Fruit fly (Drosophila melanogaster) whole organism, embryonic: ENCODE results near the gene CG42536.

Source experiments
- B-H2 ChIP-seq: fragments of 200-800 bp; sonication (Bioruptor generic); optimal IDR thresholded peaks from 2 replicates; lab custom pipeline; 2018; ENCODE audit warnings: missing biosample characterization, mild to moderate bottlenecking, missing genetic modification characterization
- BEAF-32 ChIP-seq: fragments of 200-800 bp; sonication (Bioruptor generic); optimal IDR thresholded peaks from 3 replicates; lab custom pipeline; 2017; ENCODE audit warnings: missing biosample characterization, missing genetic modification characterization, mild to moderate bottlenecking, moderate library complexity, missing genetic modification reagents
- CG10147 ChIP-seq: fragments of 200-800 bp; sonication (Bioruptor generic); optimal IDR thresholded peaks from 2 replicates; lab custom pipeline; 2019; ENCODE audit warnings: missing biosample characterization, mild to moderate bottlenecking, missing genetic modification characterization, moderate library complexity
- CG11723 ChIP-seq: fragments of 200-800 bp; sonication (Bioruptor generic); optimal IDR thresholded peaks from 2 replicates; lab custom pipeline; 2017; ENCODE audit warnings: missing biosample characterization, mild to moderate bottlenecking, missing genetic modification characterization
- CG12391 ChIP-seq: fragments of 200-800 bp; sonication (Bioruptor generic); optimal IDR thresholded peaks from 3 replicates; lab custom pipeline; 2018; ENCODE audit warnings: missing biosample characterization, mild to moderate bottlenecking, missing genetic modification characterization, moderate library complexity
- CG13123 ChIP-seq: fragments of 200-800 bp; sonication (Bioruptor generic); optimal IDR thresholded peaks from 2 replicates; lab custom pipeline; 2016; ENCODE audit warnings: missing biosample characterization, missing genetic modification characterization
- CG13424 ChIP-seq: fragments of 200-800 bp; sonication (Bioruptor generic); optimal IDR thresholded peaks from 2 replicates; lab custom pipeline; 2019; ENCODE audit warnings: missing biosample characterization, mild to moderate bottlenecking, missing genetic modification characterization, moderate library complexity
- CG13624 ChIP-seq: fragments of 200-800 bp; sonication (Bioruptor generic); optimal IDR thresholded peaks from 2 replicates; lab custom pipeline; 2016; ENCODE audit warnings: missing biosample characterization, missing genetic modification characterization
- CG15011 ChIP-seq: fragments of 200-800 bp; sonication (Bioruptor generic); optimal IDR thresholded peaks from 3 replicates; lab custom pipeline; 2018; ENCODE audit warnings: missing biosample characterization, mild to moderate bottlenecking, missing genetic modification characterization
- CG1603 ChIP-seq: fragments of 200-800 bp; sonication (Bioruptor generic); optimal IDR thresholded peaks from 2 replicates; lab custom pipeline; 2019; ENCODE audit warnings: missing biosample characterization, mild to moderate bottlenecking, missing genetic modification characterization, moderate library complexity
- CG1647 ChIP-seq: fragments of 200-800 bp; sonication (Bioruptor generic); optimal IDR thresholded peaks from 3 replicates; lab custom pipeline; 2016; ENCODE audit warnings: missing biosample characterization, missing genetic modification characterization
- CG17612 ChIP-seq: fragments of 200-800 bp; sonication (Bioruptor generic); IDR thresholded peaks from 2 replicates; pipeline ENCODE4 v1.3.6; 2022; ENCODE audit warnings: missing biosample characterization, missing genetic modification characterization
- CG18599 ChIP-seq: fragments of 200-800 bp; sonication (Bioruptor generic); optimal IDR thresholded peaks from 3 replicates; lab custom pipeline; 2017; ENCODE audit warnings: missing biosample characterization, missing genetic modification characterization, mild to moderate bottlenecking, moderate library complexity, missing genetic modification reagents
- CG2678 ChIP-seq: fragments of 200-800 bp; sonication (Bioruptor generic); optimal IDR thresholded peaks from 3 replicates; lab custom pipeline; 2019; ENCODE audit warnings: missing biosample characterization, mild to moderate bottlenecking, missing genetic modification characterization, moderate library complexity
- CG2712 ChIP-seq: fragments of 200-800 bp; optimal IDR thresholded peaks from 3 replicates; lab custom pipeline; 2019; ENCODE audit warnings: missing biosample characterization, mild to moderate bottlenecking, missing genetic modification characterization, moderate library complexity
- CG30403 ChIP-seq: fragments of 200-800 bp; sonication (Bioruptor generic); optimal IDR thresholded peaks from 3 replicates; lab custom pipeline; 2016; ENCODE audit warnings: missing biosample characterization, missing genetic modification characterization
- CG31224 ChIP-seq: fragments of 200-800 bp; sonication (Bioruptor generic); IDR thresholded peaks from 2 replicates; pipeline ENCODE4 v1.3.6; 2022; ENCODE audit warnings: missing biosample characterization, missing genetic modification characterization
- CG3838 ChIP-seq: fragments of 200-800 bp; sonication (Bioruptor generic); optimal IDR thresholded peaks from 3 replicates; lab custom pipeline; 2016; ENCODE audit warnings: missing biosample characterization, missing genetic modification characterization
- CG4282 ChIP-seq: fragments of 200-800 bp; sonication (Bioruptor generic); optimal IDR thresholded peaks from 2 replicates; lab custom pipeline; 2016; ENCODE audit warnings: missing biosample characterization, missing genetic modification characterization
- CG5953 ChIP-seq: fragments of 200-800 bp; sonication (Bioruptor generic); IDR thresholded peaks from 2 replicates; pipeline ENCODE4 v1.3.6; 2022; ENCODE audit warnings: missing biosample characterization, missing genetic modification characterization
- CG9876 ChIP-seq: fragments of 200-800 bp; sonication (Bioruptor generic); optimal IDR thresholded peaks from 2 replicates; lab custom pipeline; 2016; ENCODE audit warnings: missing biosample characterization, missing genetic modification characterization
- CG9932 ChIP-seq: fragments of 200-800 bp; sonication (Bioruptor generic); IDR thresholded peaks from 2 replicates; pipeline ENCODE4 v1.3.6; 2022; ENCODE audit warnings: missing biosample characterization, missing genetic modification characterization
- Dbx ChIP-seq: fragments of 200-800 bp; sonication (Bioruptor generic); IDR thresholded peaks from 3 replicates; pipeline ENCODE4 v1.3.6; 2022; ENCODE audit warnings: missing biosample characterization, missing genetic modification characterization
- E2f1 ChIP-seq: fragments of 200-800 bp; sonication (Bioruptor generic); IDR thresholded peaks from 2 replicates; pipeline ENCODE4 v1.3.6; 2022; ENCODE audit warnings: missing biosample characterization, missing genetic modification characterization
- Elba2 ChIP-seq: fragments of 200-800 bp; sonication (Bioruptor generic); optimal IDR thresholded peaks from 3 replicates; lab custom pipeline; 2016; ENCODE audit warnings: missing biosample characterization, missing genetic modification characterization
- HmgD ChIP-seq: fragments of 200-800 bp; sonication (Bioruptor generic); optimal IDR thresholded peaks from 3 replicates; lab custom pipeline; 2016; ENCODE audit warnings: missing biosample characterization, missing genetic modification characterization
- MTF-1 ChIP-seq: fragments of 200-800 bp; sonication (Bioruptor generic); optimal IDR thresholded peaks from 2 replicates; lab custom pipeline; 2018; ENCODE audit warnings: missing biosample characterization, mild to moderate bottlenecking, missing genetic modification characterization, borderline replicate concordance
- Med ChIP-seq: fragments of 200-800 bp; sonication (Bioruptor generic); peaks from one replicate; lab custom pipeline; 2016; ENCODE audit warnings: missing biosample characterization, missing genetic modification characterization, mild to moderate bottlenecking, inconsistent platforms, moderate library complexity
- Opbp ChIP-seq: fragments of 200-800 bp; sonication (Bioruptor generic); IDR thresholded peaks from 3 replicates; pipeline ENCODE4 v1.3.6; 2022; ENCODE audit warnings: missing biosample characterization, missing genetic modification characterization; ENCODE audit not compliant: partially characterized antibody
- Ravus ChIP-seq: fragments of 200-800 bp; sonication (Bioruptor generic); IDR thresholded peaks from 2 replicates; pipeline ENCODE4 v1.3.6; 2022; ENCODE audit warnings: missing biosample characterization, missing genetic modification characterization
- Taf1 ChIP-seq: fragments of 200-800 bp; sonication (Bioruptor generic); IDR thresholded peaks from 2 replicates; pipeline ENCODE4 v1.3.6; 2022; ENCODE audit warnings: missing biosample characterization, missing genetic modification characterization
- ac ChIP-seq: fragments of 200-800 bp; sonication (Bioruptor generic); optimal IDR thresholded peaks from 3 replicates; lab custom pipeline; 2017; ENCODE audit warnings: missing biosample characterization, mild to moderate bottlenecking, missing genetic modification characterization
- al ChIP-seq: fragments of 200-800 bp; sonication (Bioruptor generic); IDR thresholded peaks from 2 replicates; pipeline ENCODE4 v1.3.6; 2022; ENCODE audit warnings: missing biosample characterization, missing genetic modification characterization
- amos ChIP-seq: fragments of 200-800 bp; sonication (Bioruptor generic); IDR thresholded peaks from 2 replicates; pipeline ENCODE4 v1.3.6; 2022; ENCODE audit warnings: missing biosample characterization, missing genetic modification characterization; ENCODE audit not compliant: partially characterized antibody
- aop ChIP-seq: fragments of 200-800 bp; sonication (Bioruptor generic); IDR thresholded peaks from 2 replicates; pipeline ENCODE4 v1.3.6; 2022; ENCODE audit warnings: missing biosample characterization, missing genetic modification characterization
- crol ChIP-seq: fragments of 200-800 bp; sonication (Bioruptor generic); IDR thresholded peaks from 2 replicates; pipeline ENCODE4 v1.3.6; 2022; ENCODE audit warnings: missing biosample characterization, missing genetic modification characterization
- dmrt99B ChIP-seq: fragments of 200-800 bp; sonication (Bioruptor generic); optimal IDR thresholded peaks from 2 replicates; lab custom pipeline; 2018; ENCODE audit warnings: missing biosample characterization, mild to moderate bottlenecking, missing genetic modification characterization, moderate library complexity
- grn ChIP-seq: fragments of 200-800 bp; sonication (Bioruptor generic); optimal IDR thresholded peaks from 3 replicates; lab custom pipeline; 2017; ENCODE audit warnings: missing biosample characterization, missing genetic modification characterization
- mam ChIP-seq: fragments of 200-800 bp; sonication (Bioruptor generic); optimal IDR thresholded peaks from 3 replicates; lab custom pipeline; 2016; ENCODE audit warnings: missing biosample characterization, missing genetic modification characterization
- nom ChIP-seq: fragments of 200-800 bp; sonication (Bioruptor generic); optimal IDR thresholded peaks from 2 replicates; lab custom pipeline; 2017; ENCODE audit warnings: missing biosample characterization, missing genetic modification characterization, mild to moderate bottlenecking, moderate library complexity, missing genetic modification reagents
- oc ChIP-seq: fragments of 200-800 bp; sonication (Bioruptor generic); optimal IDR thresholded peaks from 2 replicates; lab custom pipeline; 2018; ENCODE audit warnings: missing biosample characterization, mild to moderate bottlenecking, missing genetic modification characterization, moderate library complexity
- org-1 ChIP-seq: fragments of 200-800 bp; sonication (Bioruptor generic); optimal IDR thresholded peaks from 2 replicates; lab custom pipeline; 2017; ENCODE audit warnings: missing biosample characterization, missing genetic modification characterization
- prd ChIP-seq, 3 experiments: fragments of >200 bp in 2 of 3; fragments of 200-800 bp in 1 of 3; sonication (Bioruptor generic) in 1 of 3; optimal IDR thresholded peaks in 2 of 3; IDR thresholded peaks in 1 of 3; 2 replicates in 2 of 3; 3 replicates in 1 of 3; pipeline versions ENCODE4 v1.3.6 to Lab custom; 2017 to 2022; ENCODE audit warnings: missing biosample characterization in 1 of 3, missing genetic modification characterization in 1 of 3
- psq ChIP-seq: fragments of 200-800 bp; sonication (Bioruptor generic); optimal IDR thresholded peaks from 2 replicates; lab custom pipeline; 2017; ENCODE audit warnings: missing biosample characterization, missing genetic modification characterization
- sob ChIP-seq: fragments of 200-800 bp; sonication (Bioruptor generic); IDR thresholded peaks from 2 replicates; pipeline ENCODE4 v1.3.6; 2022; ENCODE audit warnings: missing biosample characterization, missing genetic modification characterization
- sr ChIP-seq: fragments of 200-800 bp; sonication (Bioruptor generic); IDR thresholded peaks from 3 replicates; pipeline ENCODE4 v1.3.6; 2022; ENCODE audit warnings: missing biosample characterization, missing genetic modification characterization
- stc ChIP-seq: fragments of 200-800 bp; sonication (Bioruptor generic); IDR thresholded peaks from 2 replicates; pipeline ENCODE4 v1.3.6; 2022; ENCODE audit warnings: missing biosample characterization, missing genetic modification characterization
- tin ChIP-seq: fragments of 200-800 bp; sonication (Bioruptor generic); optimal IDR thresholded peaks from 3 replicates; lab custom pipeline; 2016; ENCODE audit warnings: missing biosample characterization, missing genetic modification characterization
- tio ChIP-seq: fragments of 200-800 bp; sonication (Bioruptor generic); optimal IDR thresholded peaks from 2 replicates; lab custom pipeline; 2017; ENCODE audit warnings: missing biosample characterization, missing genetic modification characterization, inconsistent platforms
- zfh2 ChIP-seq: fragments of 200-800 bp; sonication (Bioruptor generic); optimal IDR thresholded peaks from 2 replicates; lab custom pipeline; 2016; ENCODE audit warnings: missing biosample characterization, missing genetic modification characterization

Gene CG42536

dm6 chr3L:10678545-10679067 is 48.7 kb upstream of the CG42536 start (continued):
- peak; percentile 87 for TF ChIP-seq CG9932 (GFP tag; lab: Robert Waterston, UW)
- peak; percentile 88 for TF ChIP-seq mam (GFP tag; lab: Kevin White, UChicago)
- TF ChIP-seq CG17612 (GFP tag; lab: Robert Waterston, UW): peak; percentile 86
- TF ChIP-seq ac (GFP tag; lab: Kevin White, UChicago): peak; percentile 71
- TF ChIP-seq MTF-1 (GFP tag; lab: Kevin White, UChicago): peak; percentile 70
- TF ChIP-seq sr: 0 out of 3 replicates have a peak, but pooled peaks have one; percentile 17
- peak; percentile 71 for TF ChIP-seq CG13123 (GFP tag; lab: Kevin White, UChicago)
- peak; percentile 94 for TF ChIP-seq CG15011 (GFP tag; lab: Kevin White, UChicago)
- TF ChIP-seq CG2712 (tag; lab: Kevin White, UChicago): peak; percentile 98
- TF ChIP-seq tio (GFP tag; lab: Kevin White, UChicago): peak; percentile 92
- TF ChIP-seq E2f1 (GFP tag; lab: Robert Waterston, UW): peak; percentile 94
- peak; percentile 97 for TF ChIP-seq crol
- TF ChIP-seq oc (tag; lab: Kevin White, UChicago): peak; percentile 92
- no peak for TF ChIP-seq amos
- peak; percentile 98 for TF ChIP-seq CG30403 (GFP tag; lab: Kevin White, UChicago)
- peak; percentile 87 for TF ChIP-seq CG10147
- TF ChIP-seq CG2678 (tag; lab: Kevin White, UChicago): peak; percentile 98
- TF ChIP-seq dmrt99B (tag; lab: Kevin White, UChicago): peak; percentile 99
- peak; percentile 98 for TF ChIP-seq org-1
- peak; percentile 74 for TF ChIP-seq CG1647
- peak; percentile 35 for TF ChIP-seq Elba2 (GFP tag; lab: Kevin White, UChicago)
- TF ChIP-seq al (GFP tag; lab: Robert Waterston, UW): peak; percentile 91
- no peak for TF ChIP-seq prd (optimal IDR thresholded peaks at IDR 0.05; lab: Kevin White, UChicago)
- TF ChIP-seq prd (GFP tag; IDR thresholded peaks at IDR 0.05; lab: Robert Waterston, UW): peak; percentile 95
- peak; percentile 85 for TF ChIP-seq CG1603 (tag; lab: Kevin White, UChicago)
- TF ChIP-seq CG12391 (tag; lab: Kevin White, UChicago): peak; percentile 97
- TF ChIP-seq tin (GFP tag; lab: Kevin White, UChicago): peak; percentile 89
- peak; percentile 9 for TF ChIP-seq CG4282 (GFP tag; lab: Kevin White, UChicago)
- TF ChIP-seq CG31224 (GFP tag; lab: Robert Waterston, UW): peak; percentile 88
- peak; percentile 96 for TF ChIP-seq CG13424 (tag; lab: Kevin White, UChicago)
- peak; percentile 95 for TF ChIP-seq stc (GFP tag; lab: Robert Waterston, UW)
- TF ChIP-seq grn: peak; percentile 83
- TF ChIP-seq sob (GFP tag; lab: Robert Waterston, UW): peak; percentile 86
- peak; percentile 60 for TF ChIP-seq HmgD (GFP tag; lab: Kevin White, UChicago)
- TF ChIP-seq nom (GFP tag; lab: Kevin White, UChicago): peak; percentile 78
- TF ChIP-seq CG3838: peak; percentile 89
- TF ChIP-seq Ravus (GFP tag; lab: Robert Waterston, UW): peak; percentile 83
- TF ChIP-seq aop: no peak
- TF ChIP-seq zfh2 (GFP tag; lab: Kevin White, UChicago): peak; percentile 90
- peak; percentile 97 for TF ChIP-seq CG18599 (GFP tag; lab: Kevin White, UChicago)
- peak; percentile 92 for TF ChIP-seq CG11723 (GFP tag; lab: Kevin White, UChicago)
- TF ChIP-seq Dbx (GFP tag; lab: Robert Waterston, UW): peak; percentile 91
- no peak for TF ChIP-seq Opbp (GFP tag; lab: Robert Waterston, UW)
- peak; percentile 95 for TF ChIP-seq Med
- peak; percentile 63 for TF ChIP-seq psq (GFP tag; lab: Kevin White, UChicago)
- TF ChIP-seq Taf1 (GFP tag; lab: Robert Waterston, UW): peak; percentile 74; the same call in 1 of the 2 replicates
- TF ChIP-seq CG13624 (GFP tag; lab: Kevin White, UChicago): peak; percentile 91
- TF ChIP-seq B-H2 (GFP tag; lab: Kevin White, UChicago): peak; percentile 84
- TF ChIP-seq CG5953 (GFP tag; lab: Robert Waterston, UW): peak; percentile 87
- TF ChIP-seq CG9876 (GFP tag; lab: Kevin White, UChicago): peak; percentile 26
- TF ChIP-seq BEAF-32 (GFP tag; lab: Kevin White, UChicago): peak; percentile 6
